Worm (Caenorhabditis elegans) whole organism, early embryonic: Measurements from ENCODE around the gene ampd-1.

Source experiments
- B0310.2 ChIP-seq: sonication (generic microtip); optimal IDR thresholded peaks from 2 replicates; lab custom pipeline; 2016; ENCODE audit warnings: mild to moderate bottlenecking, missing genetic modification characterization, missing compliant biosample characterization
- ama-1 ChIP-seq: fragments of 150-350 bp; optimal IDR thresholded peaks from 2 replicates; lab custom pipeline; 2014
- ceh-13 ChIP-seq: fragments of 200-800 bp; sonication (Bioruptor generic); optimal IDR thresholded peaks from 2 replicates; lab custom pipeline; 2018; ENCODE audit warnings: mild to moderate bottlenecking, missing genetic modification characterization, missing compliant biosample characterization
- ceh-36 ChIP-seq: sonication (generic microtip); optimal IDR thresholded peaks from 2 replicates; lab custom pipeline; 2016; ENCODE audit warnings: missing genetic modification characterization, inconsistent platforms, missing compliant biosample characterization
- ets-7 ChIP-seq: sonication (generic microtip); optimal IDR thresholded peaks from 2 replicates; lab custom pipeline; 2016; ENCODE audit warnings: missing genotype, missing genetic modification characterization, missing compliant biosample characterization
- flt-1 ChIP-seq: fragments of 200-800 bp; sonication (Bioruptor generic); IDR thresholded peaks from 2 replicates; pipeline ENCODE4 v1.3.6; 2022; ENCODE audit warnings: missing genetic modification characterization, missing compliant biosample characterization
- hmg-4 ChIP-seq: fragments of 200-800 bp; sonication (Bioruptor generic); optimal IDR thresholded peaks from 2 replicates; lab custom pipeline; 2018; ENCODE audit warnings: mild to moderate bottlenecking, missing genetic modification characterization, missing compliant biosample characterization
- hnd-1 ChIP-seq: sonication (generic microtip); optimal IDR thresholded peaks from 2 replicates; lab custom pipeline; 2016; ENCODE audit warnings: missing genetic modification characterization, missing compliant biosample characterization
- scrt-1 ChIP-seq: fragments of 200-800 bp; sonication (Bioruptor generic); IDR thresholded peaks from 2 replicates; pipeline ENCODE4 v1.3.6; 2022; ENCODE audit warnings: missing genetic modification characterization, missing compliant biosample characterization
- tbx-37 ChIP-seq: fragments of 200-800 bp; sonication (Bioruptor generic); conservative IDR thresholded peaks from 2 replicates; pipeline ENCODE4 v1.3.6; 2022; ENCODE audit warnings: missing genetic modification reagents, missing genetic modification characterization, missing compliant biosample characterization

DNA sequence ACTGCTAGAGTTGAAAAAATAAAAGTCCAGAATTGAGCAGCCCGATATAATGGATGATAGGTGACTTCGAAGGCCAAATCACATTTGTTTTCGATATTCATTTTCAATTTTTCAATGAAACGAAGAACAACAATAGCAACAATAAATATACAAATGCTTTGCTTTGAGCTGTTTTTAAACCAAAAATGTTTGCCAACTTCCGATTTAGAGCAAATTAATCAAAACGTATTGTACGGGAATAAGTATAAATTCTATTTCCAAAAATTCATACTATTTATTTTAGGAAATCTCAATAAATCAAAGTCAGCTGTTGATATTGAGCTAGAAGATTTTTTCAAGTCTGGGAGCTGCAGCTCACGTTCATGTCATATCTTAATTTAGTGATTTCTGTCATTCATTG is 32.2 kb upstream of the ampd-1 start, which contains the start of gene srb-1:
- no peak for TF ChIP-seq ama-1 (lab: Kevin White, UChicago)
- no peak for TF ChIP-seq tbx-37
- TF ChIP-seq ceh-36 (tag; lab: Kevin White, UChicago) = no peak
- no peak for TF ChIP-seq hmg-4 (GFP tag; lab: Kevin White, UChicago)
- TF ChIP-seq flt-1 (GFP tag; lab: Robert Waterston, UW) = no peak
- no peak for TF ChIP-seq ceh-13 (GFP tag; lab: Kevin White, UChicago)
- TF ChIP-seq B0310.2 = no peak
- TF ChIP-seq hnd-1 (tag; lab: Kevin White, UChicago) = no peak
- TF ChIP-seq ets-7 (tag; lab: Kevin White, UChicago) = no peak
- no peak for TF ChIP-seq scrt-1 (GFP tag; lab: Robert Waterston, UW)
